Worm (Caenorhabditis elegans): ENCODE data around the gene C29F9.2.
"Not testable (repeated sequence)": the region's sequence is repeated elsewhere in the genome, so short reads cannot be mapped to it uniquely, and the experiment has no call there.

The C29F9.2 gene

ce11 chrIII:96196-96595 lies 34.6 kb upstream of the C29F9.2 start:
- TF ChIP-seq gei-8 (GFP tag; optimal IDR thresholded peaks at IDR 0.05) (peak; percentile 10), hlh-11 (tag; optimal IDR thresholded peaks at IDR 0.05) (peak; percentile 26), nhr-76 (tag; optimal IDR thresholded peaks at IDR 0.05) (no peak), mes-2 (tag; optimal IDR thresholded peaks at IDR 0.05; ENCODE audit: poor library complexity, severe bottlenecking) (peak; percentile 41), ceh-62 (tag; optimal IDR thresholded peaks at IDR 0.05) (no peak), nhr-42 (GFP tag; IDR thresholded peaks at IDR 0.05) (0 out of 2 replicates have a peak, but pooled peaks have one; percentile 29), hmg-1.1 (GFP tag; IDR thresholded peaks at IDR 0.05) (peak; percentile 51; the same call in 1 of the 2 replicates), mxl-2 (GFP tag; conservative IDR thresholded peaks at IDR 0.05) (no peak), hlh-30 (tag; optimal IDR thresholded peaks at IDR 0.05; ENCODE audit: insufficient read depth) (peak; percentile 40), zag-1 (tag; optimal IDR thresholded peaks at IDR 0.05) (no peak), pha-4 (GFP tag; IDR thresholded peaks at IDR 0.05) (no peak), pha-4 (tag; optimal IDR thresholded peaks at IDR 0.05) (no peak), nhr-11 (tag; optimal IDR thresholded peaks at IDR 0.05) (peak; percentile 8), F44E2.7 (GFP tag; IDR thresholded peaks at IDR 0.05) (no peak), lsy-2 (tag; optimal IDR thresholded peaks at IDR 0.05) (peak in 1 of 2 experiments; percentile 16)

ce11 chrIII:97018-97417 lies 33.7 kb upstream of the C29F9.2 start, which contains the start of gene C29F9.8:
Gene C29F9.8 (minus strand): TSS chrIII:97118.
- not testable (repeated sequence) for TF ChIP-seq skn-1, lir-3, nhr-6 (tag; optimal IDR thresholded peaks at IDR 0.05)

ce11 chrIII:98822-99221 lies 31.9 kb upstream of the C29F9.2 start, which contains the start of gene C29F9.9:
Gene C29F9.9 (minus strand): TSS chrIII:98922.
- not testable (repeated sequence) for TF ChIP-seq ZK337.2 (GFP tag; IDR thresholded peaks at IDR 0.05); zfp-2 (tag; optimal IDR thresholded peaks at IDR 0.05); rbr-2 (tag; optimal IDR thresholded peaks at IDR 0.05)

ce11 chrIII:114603-115002 lies 16.1 kb upstream of the C29F9.2 start, which contains the start of gene C29F9.6:
Gene C29F9.6 (plus strand): TSS chrIII:114903.
- TF ChIP-seq hlh-11 (tag; optimal IDR thresholded peaks at IDR 0.05) (no peak), egl-43 (GFP tag; IDR thresholded peaks at IDR 0.05) (no peak), mdl-1 (tag; optimal IDR thresholded peaks at IDR 0.05) (no peak), aly-2 (tag; optimal IDR thresholded peaks at IDR 0.05) (no peak), hif-1 (tag; optimal IDR thresholded peaks at IDR 0.05) (no peak), D1046.2 (GFP tag; IDR thresholded peaks at IDR 0.05) (no peak), ama-1 (optimal IDR thresholded peaks at IDR 0.05) (no peak), rbr-2 (tag; optimal IDR thresholded peaks at IDR 0.05) (no peak), F26F4.8 (GFP tag; conservative IDR thresholded peaks at IDR 0.05) (no peak), zfp-2 (tag; optimal IDR thresholded peaks at IDR 0.05) (no peak), nhr-48 (tag; optimal IDR thresholded peaks at IDR 0.05) (no peak), daf-19 (GFP tag; conservative IDR thresholded peaks at IDR 0.05) (no peak), dmd-6 (GFP tag; IDR thresholded peaks at IDR 0.05) (no peak), Y105C5A.15 (GFP tag; IDR thresholded peaks at IDR 0.05) (no peak), lir-3 (tag; optimal IDR thresholded peaks at IDR 0.05) (no peak), nhr-77 (tag; optimal IDR thresholded peaks at IDR 0.05) (no peak), lin-13 (GFP tag; optimal IDR thresholded peaks at IDR 0.05) (no peak), pqm-1 (tag; optimal IDR thresholded peaks at IDR 0.05) (no peak), nhr-6 (tag; optimal IDR thresholded peaks at IDR 0.05) (no peak), R02D3.7 (tag; optimal IDR thresholded peaks at IDR 0.05) (no peak)
